Worm (Caenorhabditis elegans) whole organism, L4 larva: ENCODE measurements around the gene cki-1.

ENCODE experiments used
- dpl-1 ChIP-seq: fragments of 150-350 bp; optimal IDR thresholded peaks from 2 replicates; lab custom pipeline; 2014; ENCODE audit warnings: missing biosample characterization, missing genetic modification reagents, missing genetic modification characterization
- lsy-2 ChIP-seq, 2 experiments: fragments of 150-350 bp in 1 of 2; sonication (generic microtip) in 1 of 2; optimal IDR thresholded peaks; 2 replicates each; lab custom pipeline; 2014 to 2017; ENCODE audit warnings: missing biosample characterization in 2 of 2, missing genetic modification characterization in 2 of 2
- nhr-11 ChIP-seq: fragments of 150-350 bp; optimal IDR thresholded peaks from 2 replicates; lab custom pipeline; 2014; ENCODE audit warnings: missing biosample characterization, missing genetic modification characterization
- unc-62 ChIP-seq, 3 experiments: fragments of 150-350 bp in 1 of 3; sonication (generic microtip); optimal IDR thresholded peaks in 2 of 3; peaks in 1 of 3; 1 replicate in 1 of 3; 2 replicates in 2 of 3; lab custom pipeline; 2014 to 2017; ENCODE audit warnings: missing biosample characterization in 3 of 3, missing genetic modification characterization in 3 of 3, missing genetic modification reagents in 3 of 3, missing genotype in 1 of 3

ce11 chrII:7816163-7816776, 5.2 kb downstream of the cki-1 start, which contains the start of gene cki-2:
- TF ChIP-seq unc-62 (GFP tag; optimal IDR thresholded peaks at IDR 0.05 in 1 of 2; lab: Kevin White, UChicago) (peak in 1 of 2 experiments; percentile 22), unc-62 (tag; optimal IDR thresholded peaks at IDR 0.05; lab: Kevin White, UChicago) (no peak), nhr-11 (tag; lab: Kevin White, UChicago) (no peak), lsy-2 (tag; optimal IDR thresholded peaks at IDR 0.05; lab: Kevin White, UChicago) (peak in 1 of 2 experiments; percentile 7), dpl-1 (GFP tag; lab: Kevin White, UChicago) (peak; percentile 25)
